Fruit fly (Drosophila melanogaster) whole organism, adult: Measurements from ENCODE around the gene CG33689.
A peak's percentile ranks its signal among the peaks of the same experiment; 100 is the strongest.

Experiments used
- CG11617 ChIP-seq: fragments of 200-800 bp; sonication (Bioruptor generic); optimal IDR thresholded peaks from 2 replicates; lab custom pipeline; 2017; ENCODE audit warnings: mild to moderate bottlenecking, missing biosample characterization, missing genetic modification reagents, missing genetic modification characterization
- CG12768 ChIP-seq: fragments of 200-800 bp; sonication (Bioruptor generic); optimal IDR thresholded peaks from 2 replicates; lab custom pipeline; 2017; ENCODE audit warnings: missing biosample characterization, missing genetic modification characterization, mild to moderate bottlenecking, moderate library complexity, missing genetic modification reagents
- CG14711 ChIP-seq: fragments of 200-800 bp; sonication (Bioruptor generic); optimal IDR thresholded peaks from 2 replicates; lab custom pipeline; 2018; ENCODE audit warnings: missing biosample characterization, mild to moderate bottlenecking, missing genetic modification characterization, moderate library complexity
- CG1620 ChIP-seq: fragments of 200-800 bp; sonication (Bioruptor generic); optimal IDR thresholded peaks from 2 replicates; lab custom pipeline; 2016; ENCODE audit warnings: missing biosample characterization, missing genetic modification characterization
- CG33017 ChIP-seq: fragments of 200-800 bp; sonication (Bioruptor generic); optimal IDR thresholded peaks from 2 replicates; lab custom pipeline; 2018; ENCODE audit warnings: missing biosample characterization, mild to moderate bottlenecking, missing genetic modification characterization, moderate library complexity
- CG5204 ChIP-seq: fragments of 200-800 bp; sonication (Bioruptor generic); optimal IDR thresholded peaks from 2 replicates; lab custom pipeline; 2016; ENCODE audit warnings: missing biosample characterization, missing genetic modification characterization
- CG7045 ChIP-seq: fragments of 200-800 bp; sonication (Bioruptor generic); optimal IDR thresholded peaks from 2 replicates; lab custom pipeline; 2017; ENCODE audit warnings: missing biosample characterization, mild to moderate bottlenecking, missing genetic modification characterization
- CG7101 ChIP-seq: fragments of 200-800 bp; sonication (Bioruptor generic); optimal IDR thresholded peaks from 2 replicates; lab custom pipeline; 2018; ENCODE audit warnings: missing biosample characterization, mild to moderate bottlenecking, missing genetic modification characterization, moderate library complexity
- Clk ChIP-seq: fragments of 200-800 bp; sonication (Bioruptor generic); optimal IDR thresholded peaks from 2 replicates; lab custom pipeline; 2017; ENCODE audit warnings: missing biosample characterization, missing genetic modification characterization
- Crg-1 ChIP-seq: fragments of 200-800 bp; sonication (Bioruptor generic); optimal IDR thresholded peaks from 2 replicates; lab custom pipeline; 2016; ENCODE audit warnings: missing biosample characterization, missing genetic modification characterization
- Hr96 ChIP-seq: fragments of 200-800 bp; sonication (Bioruptor generic); optimal IDR thresholded peaks from 2 replicates; lab custom pipeline; 2016; ENCODE audit warnings: missing biosample characterization, missing genetic modification characterization
- Mnt ChIP-seq: fragments of 200-800 bp; sonication (Bioruptor generic); optimal IDR thresholded peaks from 2 replicates; lab custom pipeline; 2016; ENCODE audit warnings: missing biosample characterization, mild to moderate bottlenecking, missing genetic modification characterization
- bab1 ChIP-seq: fragments of 200-800 bp; sonication (Bioruptor generic); optimal IDR thresholded peaks from 3 replicates; lab custom pipeline; 2019; ENCODE audit warnings: missing biosample characterization, mild to moderate bottlenecking, missing genetic modification characterization, moderate library complexity
- cic ChIP-seq: fragments of 200-800 bp; sonication (Bioruptor generic); optimal IDR thresholded peaks from 2 replicates; lab custom pipeline; 2017; ENCODE audit warnings: missing biosample characterization, mild to moderate bottlenecking, missing genetic modification characterization, moderate library complexity
- cnc ChIP-seq, 2 experiments: fragments of >200 bp; optimal IDR thresholded peaks; 2 replicates each; lab custom pipeline; 2017
- kay ChIP-seq: fragments of 200-800 bp; sonication (Bioruptor generic); peaks from one replicate; lab custom pipeline; 2016; ENCODE audit warnings: missing biosample characterization, missing genetic modification characterization, borderline replicate concordance
- ovo ChIP-seq: fragments of 200-800 bp; sonication (Bioruptor generic); optimal IDR thresholded peaks from 2 replicates; lab custom pipeline; 2016; ENCODE audit warnings: missing biosample characterization, missing genetic modification characterization
- pad ChIP-seq: fragments of 200-800 bp; sonication (Bioruptor generic); optimal IDR thresholded peaks from 3 replicates; lab custom pipeline; 2017; ENCODE audit warnings: missing biosample characterization, missing genetic modification characterization, mild to moderate bottlenecking, moderate library complexity, missing genetic modification reagents
- tj ChIP-seq: fragments of 200-800 bp; sonication (Bioruptor generic); optimal IDR thresholded peaks from 3 replicates; lab custom pipeline; 2017; ENCODE audit warnings: missing biosample characterization, mild to moderate bottlenecking, missing genetic modification characterization, moderate library complexity
- toe ChIP-seq: fragments of 200-800 bp; sonication (Bioruptor generic); optimal IDR thresholded peaks from 2 replicates; lab custom pipeline; 2016; ENCODE audit warnings: missing biosample characterization, missing genetic modification characterization

The CG33689 gene

dm6 chr3L:16195476-16195958 lies 4.5 kb upstream of the CG33689 start:
- TF ChIP-seq kay (GFP tag; lab: Kevin White, UChicago) (no peak), cic (no peak), CG5204 (GFP tag; lab: Kevin White, UChicago) (no peak)

dm6 chr3L:16196588-16197183 lies 3.3 kb upstream of the CG33689 start:
- TF ChIP-seq Mnt (GFP tag; lab: Kevin White, UChicago) (no peak), Crg-1 (no peak), CG5204 (GFP tag; lab: Kevin White, UChicago) (no peak), toe (GFP tag; lab: Kevin White, UChicago) (no peak), CG12768 (no peak)

dm6 chr3L:16197450-16197918 lies 2.5 kb upstream of the CG33689 start, which contains the start of gene CG33687:
Gene CG33687, plus strand, starts transcription at chr3L:16197868.
- no peak for TF ChIP-seq cnc (optimal IDR thresholded peaks at IDR 0.05; lab: Kevin White, UChicago)
- TF ChIP-seq cic = no peak
- TF ChIP-seq pad (GFP tag; lab: Kevin White, UChicago) = no peak
- no peak for TF ChIP-seq Crg-1
- no peak for TF ChIP-seq CG7101
- no peak for TF ChIP-seq Hr96
- no peak for TF ChIP-seq CG1620
- TF ChIP-seq Mnt (GFP tag; lab: Kevin White, UChicago) = no peak
- no peak for TF ChIP-seq CG7045
- no peak for TF ChIP-seq kay (GFP tag; lab: Kevin White, UChicago)
- no peak for TF ChIP-seq tj
- no peak for TF ChIP-seq CG5204 (GFP tag; lab: Kevin White, UChicago)
- TF ChIP-seq toe (GFP tag; lab: Kevin White, UChicago) = no peak
- TF ChIP-seq bab1 (GFP tag; lab: Kevin White, UChicago) = no peak
- no peak for TF ChIP-seq CG33017 (tag; lab: Kevin White, UChicago)
- TF ChIP-seq Clk (GFP tag; lab: Kevin White, UChicago) = no peak
- no peak for TF ChIP-seq CG11617 (GFP tag; lab: Kevin White, UChicago)
- TF ChIP-seq ovo (GFP tag; lab: Kevin White, UChicago) = no peak
- no peak for TF ChIP-seq CG14711 (tag; lab: Kevin White, UChicago)
- no peak for TF ChIP-seq CG12768

- TF ChIP-seq cic (no peak), cnc (optimal IDR thresholded peaks at IDR 0.05; lab: Kevin White, UChicago) (no peak), CG12768 (no peak), CG7101 (no peak), Mnt (GFP tag; lab: Kevin White, UChicago) (no peak)
These were observed 1.1 kb upstream of the CG33689 start, which contains the start of gene CG33688 for dm6 chr3L:16198920-16199319. Gene CG33688, plus strand, starts transcription at chr3L:16199220.

dm6 chr3L:16201028-16201427 lies 999 bp downstream of the CG33689 start, which contains the start of gene dls:
Gene dls, plus strand, starts transcription at chr3L:16201328.
- no peak for TF ChIP-seq pad (GFP tag; lab: Kevin White, UChicago)
- no peak for TF ChIP-seq CG7045
- TF ChIP-seq CG12768 = no peak
- TF ChIP-seq CG5204 (GFP tag; lab: Kevin White, UChicago) = no peak
- TF ChIP-seq CG11617 (GFP tag; lab: Kevin White, UChicago) = no peak

dm6 chr3L:16202550-16202949 lies 2.5 kb downstream of the CG33689 start:
- TF ChIP-seq CG5204 (GFP tag; lab: Kevin White, UChicago) (peak; percentile 0), Crg-1 (no peak)

dm6 chr3L:16203236-16203635 lies 3.2 kb downstream of the CG33689 start:
- TF ChIP-seq CG7101 (peak; percentile 12), ovo (GFP tag; lab: Kevin White, UChicago) (no peak)

- no peak for TF ChIP-seq ovo (GFP tag; lab: Kevin White, UChicago)
- TF ChIP-seq toe (GFP tag; lab: Kevin White, UChicago) = no peak
- no peak for TF ChIP-seq CG12768
- no peak for TF ChIP-seq CG33017 (tag; lab: Kevin White, UChicago)
- no peak for TF ChIP-seq cic
- TF ChIP-seq kay (GFP tag; lab: Kevin White, UChicago) = no peak
- no peak for TF ChIP-seq CG14711 (tag; lab: Kevin White, UChicago)
- no peak for TF ChIP-seq bab1 (GFP tag; lab: Kevin White, UChicago)
- no peak for TF ChIP-seq Mnt (GFP tag; lab: Kevin White, UChicago)
- no peak for TF ChIP-seq CG1620
- TF ChIP-seq Hr96 = no peak
- no peak for TF ChIP-seq cnc (optimal IDR thresholded peaks at IDR 0.05; lab: Kevin White, UChicago)
- TF ChIP-seq Clk (GFP tag; lab: Kevin White, UChicago) = no peak
- no peak for TF ChIP-seq CG7045
- TF ChIP-seq CG7101 = no peak
- TF ChIP-seq tj = no peak
- TF ChIP-seq pad (GFP tag; lab: Kevin White, UChicago) = no peak
These were observed 4.1 kb downstream of the CG33689 start for dm6 chr3L:16204128-16204527.
